Worm (Caenorhabditis elegans) whole organism, young adult: Measurements from ENCODE around the gene srd-54.

ENCODE experiments used
- B0336.3 ChIP-seq: fragments of 200-800 bp; sonication (Bioruptor generic); IDR thresholded peaks from 2 replicates; pipeline ENCODE4 v1.3.6; 2022; ENCODE audit warnings: missing genetic modification characterization, missing compliant biosample characterization
- C06A6.2 ChIP-seq: fragments of 200-800 bp; sonication (Bioruptor generic); conservative IDR thresholded peaks from 2 replicates; pipeline ENCODE4 v1.3.6; 2022; ENCODE audit warnings: missing genetic modification characterization, missing compliant biosample characterization
- D2030.7 ChIP-seq: fragments of 200-800 bp; sonication (Bioruptor generic); IDR thresholded peaks from 2 replicates; pipeline ENCODE4 v1.3.6; 2022; ENCODE audit warnings: missing genetic modification reagents, missing genetic modification characterization, missing compliant biosample characterization
- F10E7.11 ChIP-seq: sonication (generic microtip); optimal IDR thresholded peaks from 2 replicates; lab custom pipeline; 2017; ENCODE audit warnings: mild to moderate bottlenecking, missing genetic modification characterization, moderate library complexity, missing compliant biosample characterization
- F37B4.10 ChIP-seq: fragments of 200-800 bp; sonication (Bioruptor generic); IDR thresholded peaks from 2 replicates; pipeline ENCODE4 v1.3.6; 2022; ENCODE audit warnings: missing genetic modification characterization, missing compliant biosample characterization
- F49E8.2 ChIP-seq: sonication (generic microtip); optimal IDR thresholded peaks from 3 replicates; lab custom pipeline; 2017; ENCODE audit warnings: missing genetic modification characterization, mild to moderate bottlenecking, missing compliant biosample characterization, antibody characterized with exemption, moderate library complexity; ENCODE audit not compliant: insufficient read depth
- K11D2.4 ChIP-seq: fragments of 200-800 bp; sonication (Bioruptor generic); IDR thresholded peaks from 2 replicates; pipeline ENCODE4 v1.3.6; 2022; ENCODE audit warnings: missing genetic modification reagents, missing genetic modification characterization, missing compliant biosample characterization
- T07F8.4 ChIP-seq: sonication (generic microtip); optimal IDR thresholded peaks from 2 replicates; lab custom pipeline; 2016; ENCODE audit warnings: mild to moderate bottlenecking, missing genetic modification characterization, moderate library complexity, missing compliant biosample characterization
- Y53G8AR.9 ChIP-seq: fragments of 200-800 bp; sonication (Bioruptor generic); conservative IDR thresholded peaks from 2 replicates; pipeline ENCODE4 v1.3.6; 2022; ENCODE audit warnings: missing genetic modification reagents, missing genetic modification characterization, missing compliant biosample characterization
- Y67H2A.10 ChIP-seq: fragments of 200-800 bp; sonication (Bioruptor generic); conservative IDR thresholded peaks from 2 replicates; pipeline ENCODE4 v1.3.6; 2022; ENCODE audit warnings: missing genetic modification reagents, missing genetic modification characterization, missing compliant biosample characterization
- attf-6 ChIP-seq: fragments of 200-800 bp; sonication (Bioruptor generic); IDR thresholded peaks from 2 replicates; pipeline ENCODE4 v1.3.6; 2022; ENCODE audit warnings: missing genetic modification reagents, missing genetic modification characterization, missing compliant biosample characterization
- cebp-1 ChIP-seq, 2 experiments: fragments of 200-800 bp in 1 of 2; sonication (Bioruptor generic) in 1 of 2; sonication (generic microtip) in 1 of 2; IDR thresholded peaks in 1 of 2; optimal IDR thresholded peaks in 1 of 2; 2 replicates each; pipeline versions ENCODE4 v1.3.6 to Lab custom; 2017 to 2022; ENCODE audit warnings: missing compliant biosample characterization in 2 of 2, missing genetic modification characterization in 2 of 2, mild to moderate bottlenecking in 1 of 2, missing genetic modification reagents in 1 of 2, moderate library complexity in 1 of 2
- ceh-27 ChIP-seq: fragments of 200-800 bp; sonication (Bioruptor generic); optimal IDR thresholded peaks from 2 replicates; lab custom pipeline; 2018; ENCODE audit warnings: mild to moderate bottlenecking, missing genetic modification characterization, moderate library complexity, missing compliant biosample characterization
- ceh-40 ChIP-seq: fragments of 200-800 bp; sonication (Bioruptor generic); IDR thresholded peaks from 2 replicates; pipeline ENCODE4 v1.3.6; 2022; ENCODE audit warnings: missing genetic modification characterization, missing compliant biosample characterization
- ceh-58 ChIP-seq: fragments of 200-800 bp; sonication (Bioruptor generic); IDR thresholded peaks from 2 replicates; pipeline ENCODE4 v1.3.6; 2022; ENCODE audit warnings: missing genetic modification characterization, missing compliant biosample characterization
- die-1 ChIP-seq: sonication (generic microtip); optimal IDR thresholded peaks from 2 replicates; lab custom pipeline; 2016; ENCODE audit warnings: missing genotype, mild to moderate bottlenecking, missing genetic modification characterization, missing compliant biosample characterization
- dox-1 ChIP-seq: fragments of 200-800 bp; sonication (Bioruptor generic); IDR thresholded peaks from 2 replicates; pipeline ENCODE4 v1.3.6; 2022; ENCODE audit warnings: missing genetic modification reagents, missing genetic modification characterization, missing compliant biosample characterization
- dpl-1 ChIP-seq: fragments of 150-350 bp; optimal IDR thresholded peaks from 2 replicates; lab custom pipeline; 2014; ENCODE audit warnings: missing biosample characterization, missing genetic modification reagents, missing genetic modification characterization
- egl-44 ChIP-seq: fragments of 200-800 bp; sonication (Bioruptor generic); IDR thresholded peaks from 2 replicates; pipeline ENCODE4 v1.3.6; 2022; ENCODE audit warnings: missing genetic modification reagents, missing genetic modification characterization, missing compliant biosample characterization
- egrh-3 ChIP-seq: fragments of 200-800 bp; sonication (Bioruptor generic); IDR thresholded peaks from 2 replicates; pipeline ENCODE4 v1.3.6; 2022; ENCODE audit warnings: missing genetic modification reagents, missing genetic modification characterization, missing compliant biosample characterization
- ekl-4 ChIP-seq: fragments of 200-800 bp; sonication (Bioruptor generic); IDR thresholded peaks from 2 replicates; pipeline ENCODE4 v1.3.6; 2022; ENCODE audit warnings: missing genetic modification reagents, missing genetic modification characterization, missing compliant biosample characterization
- ets-4 ChIP-seq: fragments of 200-800 bp; sonication (Bioruptor generic); optimal IDR thresholded peaks from 2 replicates; lab custom pipeline; 2018; ENCODE audit warnings: mild to moderate bottlenecking, missing genetic modification characterization, missing compliant biosample characterization
- hlh-26 ChIP-seq: fragments of 200-800 bp; sonication (Bioruptor generic); conservative IDR thresholded peaks from 2 replicates; pipeline ENCODE4 v1.3.6; 2022; ENCODE audit warnings: missing genetic modification reagents, missing genetic modification characterization, missing compliant biosample characterization
- hmg-20 ChIP-seq: fragments of 200-800 bp; sonication (Bioruptor generic); IDR thresholded peaks from 2 replicates; pipeline ENCODE4 v1.3.6; 2022; ENCODE audit warnings: missing genetic modification reagents, missing genetic modification characterization, missing compliant biosample characterization
- let-607 ChIP-seq, 2 experiments: fragments of 200-800 bp in 1 of 2; sonication (Bioruptor generic) in 1 of 2; sonication (generic microtip) in 1 of 2; optimal IDR thresholded peaks; 2 replicates each; lab custom pipeline; 2016 to 2018; ENCODE audit warnings: mild to moderate bottlenecking in 2 of 2, missing compliant biosample characterization in 2 of 2, missing genetic modification characterization in 2 of 2, moderate library complexity in 2 of 2, missing genotype in 1 of 2
- lin-26 ChIP-seq: fragments of 200-800 bp; sonication (Bioruptor generic); IDR thresholded peaks from 2 replicates; pipeline ENCODE4 v1.3.6; 2022; ENCODE audit warnings: missing genetic modification reagents, missing genetic modification characterization, missing compliant biosample characterization
- lin-35 ChIP-seq, 3 experiments: fragments of 150-350 bp in 2 of 3; sonication (generic microtip) in 1 of 3; optimal IDR thresholded peaks; 2 replicates each; lab custom pipeline; 2014 to 2018; ENCODE audit warnings: missing biosample characterization in 3 of 3, missing genetic modification characterization in 3 of 3, missing genetic modification reagents in 3 of 3
- lin-54 ChIP-seq: fragments of 200-800 bp; sonication (Bioruptor generic); optimal IDR thresholded peaks from 2 replicates; lab custom pipeline; 2018; ENCODE audit warnings: mild to moderate bottlenecking, missing genetic modification characterization, missing compliant biosample characterization
- madf-6 ChIP-seq: fragments of 200-800 bp; sonication (Bioruptor generic); IDR thresholded peaks from 2 replicates; pipeline ENCODE4 v1.3.6; 2022; ENCODE audit warnings: missing genetic modification reagents, missing genetic modification characterization, missing compliant biosample characterization
- madf-8 ChIP-seq: fragments of 200-800 bp; sonication (Bioruptor generic); conservative IDR thresholded peaks from 2 replicates; pipeline ENCODE4 v1.3.6; 2022; ENCODE audit warnings: missing genetic modification reagents, missing genetic modification characterization, missing compliant biosample characterization
- mcd-1 ChIP-seq: fragments of 200-800 bp; sonication (Bioruptor generic); IDR thresholded peaks from 2 replicates; pipeline ENCODE4 v1.3.6; 2022; ENCODE audit warnings: missing genetic modification reagents, missing genetic modification characterization, missing compliant biosample characterization
- mel-28 ChIP-seq: sonication (generic microtip); optimal IDR thresholded peaks from 2 replicates; lab custom pipeline; 2016; ENCODE audit warnings: borderline replicate concordance, mild to moderate bottlenecking, missing genetic modification characterization, missing compliant biosample characterization
- mes-4 ChIP-seq: sonication (generic microtip); optimal IDR thresholded peaks from 2 replicates; lab custom pipeline; 2016; ENCODE audit warnings: missing genotype, missing genetic modification characterization, missing compliant biosample characterization
- nfya-2 ChIP-seq: fragments of 200-800 bp; sonication (Bioruptor generic); IDR thresholded peaks from 2 replicates; pipeline ENCODE4 v1.3.6; 2022; ENCODE audit warnings: missing genetic modification reagents, missing genetic modification characterization, missing compliant biosample characterization
- nfyb-1 ChIP-seq: fragments of 200-800 bp; sonication (Bioruptor generic); IDR thresholded peaks from 2 replicates; pipeline ENCODE4 v1.3.6; 2022; ENCODE audit warnings: missing genetic modification reagents, missing genetic modification characterization, missing compliant biosample characterization
- nhr-120 ChIP-seq: fragments of 200-800 bp; sonication (Bioruptor generic); IDR thresholded peaks from 2 replicates; pipeline ENCODE4 v1.3.6; 2022; ENCODE audit warnings: missing genetic modification characterization, missing compliant biosample characterization
- nhr-179 ChIP-seq: sonication (generic microtip); optimal IDR thresholded peaks from 2 replicates; lab custom pipeline; 2016; ENCODE audit warnings: mild to moderate bottlenecking, missing genetic modification characterization, missing compliant biosample characterization
- nhr-90 ChIP-seq: sonication (generic microtip); optimal IDR thresholded peaks from 2 replicates; lab custom pipeline; 2016; ENCODE audit warnings: missing genotype, mild to moderate bottlenecking, missing genetic modification characterization, missing compliant biosample characterization
- repo-1 ChIP-seq: sonication (generic microtip); optimal IDR thresholded peaks from 2 replicates; lab custom pipeline; 2017; ENCODE audit warnings: mild to moderate bottlenecking, missing genetic modification characterization, missing compliant biosample characterization
- snpc-4 ChIP-seq, 5 experiments: fragments of 150-350 bp in 1 of 5; sonication (generic microtip) in 4 of 5; optimal IDR thresholded peaks; 2 replicates each; lab custom pipeline; 2014 to 2018; ENCODE audit warnings: missing genetic modification characterization in 5 of 5, missing biosample characterization in 3 of 5, antibody characterized with exemption in 2 of 5, mild to moderate bottlenecking in 2 of 5, missing compliant biosample characterization in 2 of 5, missing genotype in 2 of 5, moderate library complexity in 2 of 5, missing genetic modification reagents in 1 of 5
- xnd-1 ChIP-seq: sonication (generic microtip); optimal IDR thresholded peaks from 2 replicates; lab custom pipeline; 2016; ENCODE audit warnings: missing genotype, missing genetic modification reagents, missing genetic modification characterization, missing compliant biosample characterization
- zfh-2 ChIP-seq: fragments of 200-800 bp; sonication (Bioruptor generic); conservative IDR thresholded peaks from 2 replicates; pipeline ENCODE4 v1.3.6; 2022; ENCODE audit warnings: missing genetic modification reagents, missing genetic modification characterization, missing compliant biosample characterization
- ztf-18 ChIP-seq: sonication (generic microtip); optimal IDR thresholded peaks from 2 replicates; lab custom pipeline; 2016; ENCODE audit warnings: missing genotype, mild to moderate bottlenecking, missing genetic modification characterization, missing compliant biosample characterization
- ztf-26 ChIP-seq: sonication (generic microtip); optimal IDR thresholded peaks from 2 replicates; lab custom pipeline; 2017; ENCODE audit warnings: missing genetic modification characterization, missing compliant biosample characterization
- ztf-6 ChIP-seq: fragments of 200-800 bp; sonication (Bioruptor generic); IDR thresholded peaks from 2 replicates; pipeline ENCODE4 v1.3.6; 2022; ENCODE audit warnings: missing genetic modification reagents, missing genetic modification characterization, missing compliant biosample characterization

Gene srd-54

DNA sequence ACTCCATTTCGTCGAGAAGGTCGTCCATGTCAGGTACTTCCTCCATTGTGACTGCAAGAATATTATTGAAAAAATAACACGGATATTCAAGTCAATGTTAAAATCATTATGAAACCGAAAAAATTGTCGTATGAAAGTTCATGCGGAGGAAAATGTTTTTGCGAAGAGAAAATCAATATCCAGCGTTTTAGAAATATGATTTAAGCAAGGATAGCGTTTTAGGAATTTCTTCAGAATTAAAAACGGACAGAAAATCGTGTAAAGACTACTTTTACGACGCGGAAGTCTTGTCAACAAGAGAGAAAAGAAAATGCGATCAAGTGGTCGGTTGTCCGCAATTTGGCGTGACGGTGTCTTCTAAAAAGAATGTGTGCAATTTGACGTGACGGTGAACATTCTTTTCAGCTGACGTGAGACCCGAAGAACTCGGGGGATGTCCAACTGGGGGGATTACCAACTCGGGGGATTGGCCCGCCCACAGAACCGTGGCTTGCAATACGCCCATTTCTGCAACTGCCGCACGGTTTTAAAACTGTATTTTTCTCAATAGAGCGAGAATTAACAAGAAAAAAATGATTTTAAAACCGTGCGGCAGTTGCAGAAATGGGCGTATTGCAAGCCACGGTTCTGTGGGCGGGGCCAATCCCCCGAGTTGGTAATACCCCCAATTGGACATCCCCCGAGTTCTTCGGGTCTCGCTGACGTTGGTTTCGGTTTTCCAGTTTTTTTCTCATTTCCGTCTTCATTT, 46.2 kb downstream of the srd-54 start, which contains the start of the genes aka-1 and ubc-6 (continued):
- TF ChIP-seq mcd-1 (GFP tag; lab: Robert Waterston, UW) (peak; percentile 96), lin-54 (GFP tag; lab: Kevin White, UChicago) (peak; percentile 89), hmg-20 (GFP tag; lab: Robert Waterston, UW) (peak; percentile 78), cebp-1 (GFP tag; IDR thresholded peaks at IDR 0.05; lab: Robert Waterston, UW) (peak; percentile 80), cebp-1 (tag; optimal IDR thresholded peaks at IDR 0.05; lab: Kevin White, UChicago) (peak; percentile 91), egrh-3 (peak; percentile 87), K11D2.4 (GFP tag; lab: Robert Waterston, UW) (peak; percentile 94), die-1 (tag; lab: Kevin White, UChicago) (peak; percentile 33), ztf-6 (GFP tag; lab: Robert Waterston, UW) (peak; percentile 91), repo-1 (tag; lab: Kevin White, UChicago) (peak; percentile 22), nhr-179 (tag; lab: Kevin White, UChicago) (no peak), ets-4 (no peak), lin-26 (GFP tag; lab: Robert Waterston, UW) (peak; percentile 94), egl-44 (peak; percentile 87; the same call in 1 of the 2 replicates), ceh-58 (GFP tag; lab: Robert Waterston, UW) (0 out of 2 replicates have a peak, but pooled peaks have one; percentile 74), let-607 (tag; optimal IDR thresholded peaks at IDR 0.05; lab: Kevin White, UChicago) (peak; percentile 69 to 83), Y53G8AR.9 (peak; percentile 91), madf-8 (GFP tag; lab: Robert Waterston, UW) (peak; percentile 85), ekl-4 (peak; percentile 96), nhr-90 (tag; lab: Kevin White, UChicago) (peak; percentile 77), ztf-18 (tag; lab: Kevin White, UChicago) (peak; percentile 88), T07F8.4 (tag; lab: Kevin White, UChicago) (peak; percentile 69), B0336.3 (GFP tag; lab: Robert Waterston, UW) (peak; percentile 91), Y67H2A.10 (peak; percentile 92), dox-1 (GFP tag; lab: Robert Waterston, UW) (peak; percentile 98), nhr-120 (GFP tag; lab: Robert Waterston, UW) (no peak), zfh-2 (peak; percentile 95), mel-28 (tag; lab: Kevin White, UChicago) (no peak), ztf-26 (tag; lab: Kevin White, UChicago) (peak; percentile 73), madf-6 (GFP tag; lab: Robert Waterston, UW) (peak; percentile 87), ceh-40 (peak; percentile 75; the same call in 1 of the 2 replicates), F10E7.11 (tag; lab: Kevin White, UChicago) (no peak), nfyb-1 (peak; percentile 96), C06A6.2 (peak; percentile 97), ceh-27 (GFP tag; lab: Kevin White, UChicago) (peak; percentile 94), mes-4 (no peak), dpl-1 (GFP tag; lab: Kevin White, UChicago) (peak; percentile 34), lin-35 (GFP tag; optimal IDR thresholded peaks at IDR 0.05; lab: Kevin White, UChicago) (peak in 1 of 3 experiments; percentile 70), D2030.7 (peak; percentile 98), F37B4.10 (0 out of 2 replicates have a peak, but pooled peaks have one; percentile 85), hlh-26 (GFP tag; lab: Robert Waterston, UW) (no peak), xnd-1 (tag; lab: Kevin White, UChicago) (peak; percentile 21), F49E8.2 (tag; lab: Kevin White, UChicago) (peak; percentile 74), nfya-2 (GFP tag; lab: Robert Waterston, UW) (no peak), snpc-4 (GFP tag; optimal IDR thresholded peaks at IDR 0.05; lab: Kevin White, UChicago) (peak; percentile 54), snpc-4 (tag; optimal IDR thresholded peaks at IDR 0.05; lab: Kevin White, UChicago) (peak; percentile 36 to 84 (median 70)), attf-6 (GFP tag; lab: Robert Waterston, UW) (peak; percentile 76)
